Fruit fly (Drosophila melanogaster) Kc167 (cell line): ENCODE data around the gene mbo.

ENCODE experiments used
- Myc ChIP-seq: fragments of >200 bp; optimal IDR thresholded peaks from 2 replicates; lab custom pipeline; 2017; ENCODE audit warnings: missing external identifiers
- Sin3A ChIP-seq: fragments of >200 bp; optimal IDR thresholded peaks from 2 replicates; lab custom pipeline; 2018; ENCODE audit warnings: missing external identifiers
- h ChIP-seq: fragments of >200 bp; optimal IDR thresholded peaks from 3 replicates; lab custom pipeline; 2018; ENCODE audit warnings: missing external identifiers
- insv ChIP-seq: fragments of >200 bp; optimal IDR thresholded peaks from 3 replicates; lab custom pipeline; 2018; ENCODE audit warnings: missing external identifiers
- psq ChIP-seq: fragments of >200 bp; optimal IDR thresholded peaks from 2 replicates; lab custom pipeline; 2017; ENCODE audit warnings: missing external identifiers
- ttk ChIP-seq: sonication (Bioruptor generic); optimal IDR thresholded peaks from 2 replicates; lab custom pipeline; 2017; ENCODE audit warnings: missing external identifiers

Gene mbo

dm6 chr3R:12678850-12679249 is at the start of gene mbo:
Gene mbo (minus strand): TSS chr3R:12679052.
- TF ChIP-seq Sin3A, result no peak
- TF ChIP-seq ttk (lab: Kevin White, UChicago), result no peak
- no peak for TF ChIP-seq h (lab: Kevin White, UChicago)
- no peak for TF ChIP-seq Myc (lab: Kevin White, UChicago)

- TF ChIP-seq insv (lab: Kevin White, UChicago), result no peak
- no peak for TF ChIP-seq ttk (lab: Kevin White, UChicago)
- no peak for TF ChIP-seq psq (lab: Kevin White, UChicago)
- no peak for TF ChIP-seq Sin3A
- TF ChIP-seq h (lab: Kevin White, UChicago), result no peak
- no peak for TF ChIP-seq Myc (lab: Kevin White, UChicago)
These were observed 49.2 kb upstream of the mbo start for dm6 chr3R:12727944-12728649.

dm6 chr3R:12723759-12724158 is 44.9 kb upstream of the mbo start:
- TF ChIP-seq ttk (lab: Kevin White, UChicago), result no peak
- no peak for TF ChIP-seq h (lab: Kevin White, UChicago)
- no peak for TF ChIP-seq Myc (lab: Kevin White, UChicago)
- TF ChIP-seq insv (lab: Kevin White, UChicago), result no peak
- TF ChIP-seq psq (lab: Kevin White, UChicago), result no peak
- no peak for TF ChIP-seq Sin3A

- TF ChIP-seq Myc (lab: Kevin White, UChicago) (no peak), h (lab: Kevin White, UChicago) (no peak), Sin3A (no peak), psq (lab: Kevin White, UChicago) (no peak), ttk (lab: Kevin White, UChicago) (no peak), insv (lab: Kevin White, UChicago) (no peak)
These were observed 43.6 kb upstream of the mbo start, which contains the start of gene Men for dm6 chr3R:12722392-12722914. Gene Men (minus strand): TSS chr3R:12722442.

dm6 chr3R:12720344-12721200 is 41.7 kb upstream of the mbo start:
- TF ChIP-seq Myc (lab: Kevin White, UChicago) (no peak), Sin3A (no peak), h (lab: Kevin White, UChicago) (no peak), insv (lab: Kevin White, UChicago) (no peak), psq (lab: Kevin White, UChicago) (no peak)

dm6 chr3R:12719627-12720343 is 40.9 kb upstream of the mbo start:
- TF ChIP-seq insv (lab: Kevin White, UChicago) (no peak), Myc (lab: Kevin White, UChicago) (no peak), psq (lab: Kevin White, UChicago) (no peak), ttk (lab: Kevin White, UChicago) (no peak), Sin3A (no peak), h (lab: Kevin White, UChicago) (no peak)

dm6 chr3R:12718536-12719033 is 39.7 kb upstream of the mbo start:
- no peak for TF ChIP-seq h (lab: Kevin White, UChicago)
- TF ChIP-seq Myc (lab: Kevin White, UChicago), result no peak
- no peak for TF ChIP-seq psq (lab: Kevin White, UChicago)
- no peak for TF ChIP-seq Sin3A
- TF ChIP-seq ttk (lab: Kevin White, UChicago), result no peak
- TF ChIP-seq insv (lab: Kevin White, UChicago), result no peak

- TF ChIP-seq h (lab: Kevin White, UChicago), result no peak
- no peak for TF ChIP-seq ttk (lab: Kevin White, UChicago)
- TF ChIP-seq insv (lab: Kevin White, UChicago), result no peak
- no peak for TF ChIP-seq Sin3A
- no peak for TF ChIP-seq Myc (lab: Kevin White, UChicago)
- no peak for TF ChIP-seq psq (lab: Kevin White, UChicago)
These were observed 39.0 kb upstream of the mbo start for dm6 chr3R:12717588-12718535.

dm6 chr3R:12716894-12717293 is 38.0 kb upstream of the mbo start:
- no peak for TF ChIP-seq Sin3A
- TF ChIP-seq psq (lab: Kevin White, UChicago), result no peak
- TF ChIP-seq h (lab: Kevin White, UChicago), result no peak
- TF ChIP-seq ttk (lab: Kevin White, UChicago), result no peak
- no peak for TF ChIP-seq insv (lab: Kevin White, UChicago)
- TF ChIP-seq Myc (lab: Kevin White, UChicago), result no peak

dm6 chr3R:12716251-12716650 is 37.4 kb upstream of the mbo start:
- TF ChIP-seq ttk (lab: Kevin White, UChicago) (no peak), psq (lab: Kevin White, UChicago) (no peak), Myc (lab: Kevin White, UChicago) (no peak), Sin3A (no peak), insv (lab: Kevin White, UChicago) (no peak)
